Fruit fly (Drosophila melanogaster) whole organism, embryonic: ENCODE results near the gene Pmm2.

Experiments
- BtbVII ChIP-seq: fragments of 200-800 bp; sonication (Bioruptor generic); optimal IDR thresholded peaks from 3 replicates; lab custom pipeline; 2017; ENCODE audit warnings: missing biosample characterization, mild to moderate bottlenecking, missing genetic modification characterization
- CG10147 ChIP-seq: fragments of 200-800 bp; sonication (Bioruptor generic); optimal IDR thresholded peaks from 2 replicates; lab custom pipeline; 2019; ENCODE audit warnings: missing biosample characterization, mild to moderate bottlenecking, missing genetic modification characterization, moderate library complexity
- CG10209 ChIP-seq: fragments of 200-800 bp; sonication (Bioruptor generic); optimal IDR thresholded peaks from 3 replicates; lab custom pipeline; 2017; ENCODE audit warnings: missing biosample characterization, mild to moderate bottlenecking, missing genetic modification characterization, missing genetic modification reagents
- CG10267 ChIP-seq: fragments of 200-800 bp; sonication (Bioruptor generic); optimal IDR thresholded peaks from 2 replicates; lab custom pipeline; 2018; ENCODE audit warnings: missing biosample characterization, mild to moderate bottlenecking, missing genetic modification characterization, moderate library complexity
- CG10654 ChIP-seq: fragments of 200-800 bp; sonication (Bioruptor generic); optimal IDR thresholded peaks from 2 replicates; lab custom pipeline; 2016; ENCODE audit warnings: missing biosample characterization, missing genetic modification characterization
- CG11093 ChIP-seq: fragments of 200-800 bp; sonication (Bioruptor generic); IDR thresholded peaks from 3 replicates; pipeline ENCODE4 v1.3.6; 2022; ENCODE audit warnings: missing biosample characterization, missing genetic modification characterization
- CG12659 ChIP-seq: fragments of 200-800 bp; sonication (Bioruptor generic); optimal IDR thresholded peaks from 3 replicates; lab custom pipeline; 2017; ENCODE audit warnings: mild to moderate bottlenecking, missing biosample characterization, missing genetic modification reagents, missing genetic modification characterization
- CG13287 ChIP-seq: fragments of 200-800 bp; sonication (Bioruptor generic); IDR thresholded peaks from 2 replicates; pipeline ENCODE4 v1.3.6; 2022; ENCODE audit warnings: missing biosample characterization, missing genetic modification characterization; ENCODE audit not compliant: partially characterized antibody
- CG13775 ChIP-seq: fragments of 200-800 bp; sonication (Bioruptor generic); optimal IDR thresholded peaks from 3 replicates; lab custom pipeline; 2017; ENCODE audit warnings: missing biosample characterization, mild to moderate bottlenecking, missing genetic modification characterization
- CG15479 ChIP-seq: fragments of 200-800 bp; sonication (Bioruptor generic); optimal IDR thresholded peaks from 3 replicates; lab custom pipeline; 2019; ENCODE audit warnings: missing biosample characterization, mild to moderate bottlenecking, missing genetic modification characterization, moderate library complexity
- CG15514 ChIP-seq: fragments of 200-800 bp; sonication (Bioruptor generic); optimal IDR thresholded peaks from 3 replicates; lab custom pipeline; 2017; ENCODE audit warnings: missing biosample characterization, missing genetic modification characterization, mild to moderate bottlenecking, moderate library complexity, missing genetic modification reagents
- CG15601 ChIP-seq: fragments of 200-800 bp; sonication (Bioruptor generic); optimal IDR thresholded peaks from 3 replicates; lab custom pipeline; 2019; ENCODE audit warnings: missing biosample characterization, mild to moderate bottlenecking, missing genetic modification characterization, moderate library complexity
- CG17568 ChIP-seq: fragments of 200-800 bp; sonication (Bioruptor generic); optimal IDR thresholded peaks from 2 replicates; lab custom pipeline; 2018; ENCODE audit warnings: missing biosample characterization, mild to moderate bottlenecking, missing genetic modification characterization, moderate library complexity
- CG18262 ChIP-seq: fragments of 200-800 bp; optimal IDR thresholded peaks from 3 replicates; lab custom pipeline; 2019; ENCODE audit warnings: missing biosample characterization, mild to moderate bottlenecking, missing genetic modification characterization, moderate library complexity
- CG18764 ChIP-seq: fragments of 200-800 bp; sonication (Bioruptor generic); optimal IDR thresholded peaks from 3 replicates; lab custom pipeline; 2016; ENCODE audit warnings: missing biosample characterization, missing genetic modification characterization
- CG2120 ChIP-seq: fragments of 200-800 bp; sonication (Bioruptor generic); optimal IDR thresholded peaks from 3 replicates; lab custom pipeline; 2016; ENCODE audit warnings: missing biosample characterization, missing genetic modification characterization
- CG3163 ChIP-seq: fragments of 200-800 bp; sonication (Bioruptor generic); optimal IDR thresholded peaks from 3 replicates; lab custom pipeline; 2016; ENCODE audit warnings: missing biosample characterization, missing genetic modification characterization
- CG32532 ChIP-seq: fragments of 200-800 bp; sonication (Bioruptor generic); IDR thresholded peaks from 2 replicates; pipeline ENCODE4 v1.3.6; 2022; ENCODE audit warnings: missing biosample characterization, missing genetic modification characterization
- CG4617 ChIP-seq: fragments of 200-800 bp; sonication (Bioruptor generic); optimal IDR thresholded peaks from 3 replicates; lab custom pipeline; 2016; ENCODE audit warnings: missing biosample characterization, missing genetic modification characterization, borderline replicate concordance
- CG4707 ChIP-seq: fragments of 200-800 bp; sonication (Bioruptor generic); optimal IDR thresholded peaks from 2 replicates; lab custom pipeline; 2018; ENCODE audit warnings: missing biosample characterization, mild to moderate bottlenecking, missing genetic modification characterization, moderate library complexity
- CG7556 ChIP-seq: fragments of 200-800 bp; sonication (Bioruptor generic); optimal IDR thresholded peaks from 2 replicates; lab custom pipeline; 2017; ENCODE audit warnings: missing biosample characterization, mild to moderate bottlenecking, missing genetic modification characterization
- CG7839 ChIP-seq: fragments of 200-800 bp; sonication (Bioruptor generic); optimal IDR thresholded peaks from 3 replicates; lab custom pipeline; 2018; ENCODE audit warnings: missing biosample characterization, mild to moderate bottlenecking, missing genetic modification characterization, moderate library complexity
- CG8478 ChIP-seq: fragments of >200 bp; optimal IDR thresholded peaks from 2 replicates; lab custom pipeline; 2018
- CG9727 ChIP-seq: fragments of 200-800 bp; sonication (Bioruptor generic); optimal IDR thresholded peaks from 3 replicates; lab custom pipeline; 2017; ENCODE audit warnings: missing biosample characterization, mild to moderate bottlenecking, missing genetic modification characterization
- CrebB ChIP-seq: fragments of 200-800 bp; sonication (Bioruptor generic); optimal IDR thresholded peaks from 3 replicates; lab custom pipeline; 2018; ENCODE audit warnings: missing biosample characterization, mild to moderate bottlenecking, missing genetic modification characterization
- Hr51 ChIP-seq, 2 experiments: fragments of 200-800 bp; sonication (Bioruptor generic); optimal IDR thresholded peaks; 2 replicates in 1 of 2; 3 replicates in 1 of 2; lab custom pipeline; 2016 to 2018; ENCODE audit warnings: missing biosample characterization in 2 of 2, missing genetic modification characterization in 2 of 2, mild to moderate bottlenecking in 1 of 2, moderate library complexity in 1 of 2
- Sin3A ChIP-seq: fragments of >200 bp; optimal IDR thresholded peaks from 2 replicates; lab custom pipeline; 2018
- Sox100B ChIP-seq: fragments of 200-800 bp; sonication (Bioruptor generic); optimal IDR thresholded peaks from 3 replicates; lab custom pipeline; 2018; ENCODE audit warnings: missing biosample characterization, mild to moderate bottlenecking, missing genetic modification characterization
- Sox102F ChIP-seq: fragments of 200-800 bp; sonication (Bioruptor generic); optimal IDR thresholded peaks from 2 replicates; lab custom pipeline; 2018; ENCODE audit warnings: missing biosample characterization, mild to moderate bottlenecking, missing genetic modification characterization, moderate library complexity
- Spps ChIP-seq: fragments of 200-800 bp; sonication (Bioruptor generic); optimal IDR thresholded peaks from 2 replicates; lab custom pipeline; 2018; ENCODE audit warnings: missing biosample characterization, mild to moderate bottlenecking, missing genetic modification characterization
- Vsx1 ChIP-seq: fragments of 200-800 bp; sonication (Bioruptor generic); optimal IDR thresholded peaks from 2 replicates; lab custom pipeline; 2017; ENCODE audit warnings: missing biosample characterization, mild to moderate bottlenecking, missing genetic modification characterization, missing genetic modification reagents
- Xbp1 ChIP-seq: fragments of 200-800 bp; sonication (Bioruptor generic); optimal IDR thresholded peaks from 3 replicates; lab custom pipeline; 2016; ENCODE audit warnings: missing biosample characterization, mild to moderate bottlenecking, missing genetic modification characterization
- ap ChIP-seq: fragments of 200-800 bp; sonication (Bioruptor generic); IDR thresholded peaks from 2 replicates; pipeline ENCODE4 v1.3.6; 2022; ENCODE audit warnings: missing biosample characterization, missing genetic modification characterization
- btn ChIP-seq: fragments of 200-800 bp; sonication (Bioruptor generic); optimal IDR thresholded peaks from 2 replicates; lab custom pipeline; 2016; ENCODE audit warnings: missing biosample characterization, missing genetic modification characterization
- insv ChIP-seq, 2 experiments: fragments of 200-800 bp; sonication (Bioruptor generic); optimal IDR thresholded peaks; 3 replicates each; lab custom pipeline; 2016 to 2018; ENCODE audit warnings: missing biosample characterization in 2 of 2, missing genetic modification characterization in 2 of 2
- nerfin-1 ChIP-seq: fragments of 200-800 bp; sonication (Bioruptor generic); optimal IDR thresholded peaks from 3 replicates; lab custom pipeline; 2019; ENCODE audit warnings: missing biosample characterization, mild to moderate bottlenecking, missing genetic modification characterization, moderate library complexity
- pfk ChIP-seq: fragments of 200-800 bp; sonication (Bioruptor generic); optimal IDR thresholded peaks from 2 replicates; lab custom pipeline; 2018; ENCODE audit warnings: missing biosample characterization, mild to moderate bottlenecking, missing genetic modification characterization, moderate library complexity
- psq ChIP-seq: fragments of 200-800 bp; sonication (Bioruptor generic); optimal IDR thresholded peaks from 2 replicates; lab custom pipeline; 2017; ENCODE audit warnings: missing biosample characterization, missing genetic modification characterization
- sens ChIP-seq: fragments of 200-800 bp; sonication (Bioruptor generic); peaks from one replicate; lab custom pipeline; 2016; ENCODE audit warnings: missing biosample characterization, missing genetic modification characterization
- sim ChIP-seq: fragments of 200-800 bp; sonication (Bioruptor generic); IDR thresholded peaks from 2 replicates; pipeline ENCODE4 v1.3.6; 2022; ENCODE audit warnings: missing biosample characterization, missing genetic modification characterization
- sima ChIP-seq: fragments of 200-800 bp; sonication (Bioruptor generic); optimal IDR thresholded peaks from 2 replicates; lab custom pipeline; 2016; ENCODE audit warnings: missing biosample characterization, missing genetic modification characterization
- slp2 ChIP-seq: fragments of 200-800 bp; sonication (Bioruptor generic); optimal IDR thresholded peaks from 2 replicates; lab custom pipeline; 2016; ENCODE audit warnings: missing biosample characterization, missing genetic modification characterization
- sna ChIP-seq: fragments of 200-800 bp; sonication (Bioruptor generic); IDR thresholded peaks from 2 replicates; pipeline ENCODE4 v1.3.6; 2022; ENCODE audit warnings: missing biosample characterization, missing genetic modification characterization; ENCODE audit not compliant: partially characterized antibody
- tap ChIP-seq: fragments of 200-800 bp; optimal IDR thresholded peaks from 3 replicates; lab custom pipeline; 2019; ENCODE audit warnings: missing biosample characterization, mild to moderate bottlenecking, missing genetic modification characterization, moderate library complexity
- toy ChIP-seq: fragments of 200-800 bp; sonication (Bioruptor generic); IDR thresholded peaks from 2 replicates; pipeline ENCODE4 v1.3.6; 2022; ENCODE audit warnings: missing biosample characterization, missing genetic modification characterization
- tup ChIP-seq: fragments of 200-800 bp; sonication (Bioruptor generic); optimal IDR thresholded peaks from 2 replicates; lab custom pipeline; 2016; ENCODE audit warnings: missing biosample characterization, mild to moderate bottlenecking, missing genetic modification characterization, moderate library complexity
- wek ChIP-seq: fragments of 200-800 bp; sonication (Bioruptor generic); optimal IDR thresholded peaks from 3 replicates; lab custom pipeline; 2018; ENCODE audit warnings: missing biosample characterization, mild to moderate bottlenecking, missing genetic modification characterization, moderate library complexity

Pmm2 gene

dm6 chr3L:12523941-12524340 lies 10.4 kb upstream of the Pmm2 start, which contains the start of the genes ver and Gcn5 (continued):
- TF ChIP-seq CG18764 (peak; percentile 78), CG10209 (GFP tag; lab: Kevin White, UChicago) (peak; percentile 95), ap (peak; percentile 84), CG15514 (GFP tag; lab: Kevin White, UChicago) (peak; percentile 91), psq (peak; percentile 73)

dm6 chr3L:12526433-12527113 lies 7.8 kb upstream of the Pmm2 start, which contains the start of gene eIF2beta:
eIF2beta (minus strand) TSS chr3L:12526731.
- TF ChIP-seq tap, result peak; percentile 27
- TF ChIP-seq CrebB (tag; lab: Kevin White, UChicago), result peak; percentile 50
- peak; percentile 56 for TF ChIP-seq Sox100B
- TF ChIP-seq BtbVII (GFP tag; lab: Kevin White, UChicago), result peak; percentile 51
- TF ChIP-seq CG4707 (GFP tag; lab: Kevin White, UChicago), result peak; percentile 70
- peak; percentile 38 for TF ChIP-seq CG13775 (GFP tag; lab: Kevin White, UChicago)
- peak; percentile 34 for TF ChIP-seq Xbp1 (GFP tag; lab: Kevin White, UChicago)
- no peak for TF ChIP-seq tup (GFP tag; lab: Kevin White, UChicago)
- peak; percentile 31 for TF ChIP-seq CG10147 (GFP tag; lab: Kevin White, UChicago)
- TF ChIP-seq CG7556, result no peak
- TF ChIP-seq CG4617 (GFP tag; lab: Kevin White, UChicago), result peak; percentile 64
- TF ChIP-seq CG9727 (GFP tag; lab: Kevin White, UChicago), result peak; percentile 55
- TF ChIP-seq CG2120 (GFP tag; lab: Kevin White, UChicago), result peak; percentile 3
- TF ChIP-seq CG13287 (GFP tag; lab: Robert Waterston, UW), result peak; percentile 42; the same call in 1 of the 2 replicates
- no peak for TF ChIP-seq CG3163
- TF ChIP-seq sna (GFP tag; lab: Robert Waterston, UW), result no peak
- peak; percentile 37 for TF ChIP-seq slp2
- peak; percentile 30 for TF ChIP-seq Spps (tag; lab: Kevin White, UChicago)
- peak; percentile 2 for TF ChIP-seq wek (GFP tag; lab: Kevin White, UChicago)
- no peak for TF ChIP-seq CG11093 (GFP tag; lab: Robert Waterston, UW)
- peak; percentile 55 for TF ChIP-seq Sin3A (lab: Kevin White, UChicago)
- peak; percentile 33 for TF ChIP-seq nerfin-1 (tag; lab: Kevin White, UChicago)
- TF ChIP-seq CG12659 (GFP tag; lab: Kevin White, UChicago), result peak; percentile 68
- peak; percentile 92 for TF ChIP-seq sens (GFP tag; lab: Kevin White, UChicago)
- no peak for TF ChIP-seq CG8478 (lab: Kevin White, UChicago)
- TF ChIP-seq btn (GFP tag; lab: Kevin White, UChicago), result no peak
- TF ChIP-seq sim (GFP tag; lab: Robert Waterston, UW), result 0 out of 2 replicates have a peak, but pooled peaks have one; percentile 8
- no peak for TF ChIP-seq toy (GFP tag; lab: Robert Waterston, UW)
- TF ChIP-seq CG18764, result peak; percentile 15
- TF ChIP-seq pfk, result peak; percentile 32
- peak; percentile 39 for TF ChIP-seq CG7839
- peak; percentile 20; the same call in 1 of the 2 replicates for TF ChIP-seq CG32532
- TF ChIP-seq CG15479 (GFP tag; lab: Kevin White, UChicago), result peak; percentile 14
- TF ChIP-seq Hr51 (GFP tag; optimal IDR thresholded peaks at IDR 0.05; lab: Kevin White, UChicago), result peak in 1 of 2 experiments; percentile 38
- TF ChIP-seq CG10267 (tag; lab: Kevin White, UChicago), result peak; percentile 51
- no peak for TF ChIP-seq sima (GFP tag; lab: Kevin White, UChicago)
- peak; percentile 52 for TF ChIP-seq CG15601 (tag; lab: Kevin White, UChicago)
- peak; percentile 31 for TF ChIP-seq Sox102F (GFP tag; lab: Kevin White, UChicago)
- TF ChIP-seq insv (GFP tag; optimal IDR thresholded peaks at IDR 0.05; lab: Kevin White, UChicago), result peak in 1 of 2 experiments; percentile 26
- TF ChIP-seq CG10654 (GFP tag; lab: Kevin White, UChicago), result no peak
- no peak for TF ChIP-seq CG17568 (GFP tag; lab: Kevin White, UChicago)
- peak; percentile 53 for TF ChIP-seq CG18262 (tag; lab: Kevin White, UChicago)
- TF ChIP-seq Vsx1 (GFP tag; lab: Kevin White, UChicago), result no peak
